Fruit fly (Drosophila melanogaster): ENCODE results near the gene CG18404.

The CG18404 gene

DNA sequence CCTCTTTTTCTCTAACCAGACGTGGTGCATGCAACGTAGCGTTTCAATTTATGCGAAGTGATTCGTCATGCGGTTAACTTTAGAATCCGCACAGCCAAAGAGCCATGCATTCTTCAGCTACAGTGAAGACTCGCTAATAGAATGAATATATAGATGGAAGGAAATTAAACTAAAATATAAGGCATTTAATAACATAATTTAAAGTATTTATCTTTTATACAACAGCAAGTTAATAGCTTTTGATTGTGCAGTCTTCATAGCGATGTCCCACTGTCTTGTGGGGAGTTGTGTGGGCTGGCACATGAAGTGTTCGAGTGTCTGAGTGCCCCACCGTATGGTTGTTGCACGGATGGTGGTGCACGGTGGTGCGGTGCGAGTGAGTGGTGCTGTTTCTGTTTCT is 12.4 kb downstream of the CG18404 start (continued):
- TF ChIP-seq CoRest (tag; optimal IDR thresholded peaks at IDR 0.05) = peak; percentile 55
- peak; percentile 31 for TF ChIP-seq CG7556 (GFP tag; optimal IDR thresholded peaks at IDR 0.05)
- peak; percentile 9 for TF ChIP-seq Camta (GFP tag; optimal IDR thresholded peaks at IDR 0.05)
- TF ChIP-seq CG42726 (GFP tag; IDR thresholded peaks at IDR 0.05; ENCODE audit: partially characterized antibody) = no peak
- TF ChIP-seq CG2889 (GFP tag; IDR thresholded peaks at IDR 0.05) = no peak
- TF ChIP-seq kay (GFP tag; optimal IDR thresholded peaks at IDR 0.05) = no peak
- TF ChIP-seq CG10366 (GFP tag; IDR thresholded peaks at IDR 0.05) = peak; percentile 68
- no peak for TF ChIP-seq disco-r (GFP tag; optimal IDR thresholded peaks at IDR 0.05)
- peak; percentile 16 for TF ChIP-seq pum (GFP tag; optimal IDR thresholded peaks at IDR 0.05)
- no peak for TF ChIP-seq CG4617 (GFP tag; optimal IDR thresholded peaks at IDR 0.05; ENCODE audit: borderline replicate concordance)
- TF ChIP-seq Fer1 (GFP tag; optimal IDR thresholded peaks at IDR 0.05) = no peak
- no peak for TF ChIP-seq CG34376 (GFP tag; optimal IDR thresholded peaks at IDR 0.05)
- no peak for TF ChIP-seq B-H1 (GFP tag; IDR thresholded peaks at IDR 0.05)
- no peak for TF ChIP-seq CG6854 (GFP tag; optimal IDR thresholded peaks at IDR 0.05)
- no peak for TF ChIP-seq cad (GFP tag; optimal IDR thresholded peaks at IDR 0.05)
- no peak for TF ChIP-seq CG11696 (GFP tag; IDR thresholded peaks at IDR 0.05)
- peak; percentile 53 for TF ChIP-seq danr (GFP tag; IDR thresholded peaks at IDR 0.05)
- no peak for TF ChIP-seq bbx (GFP tag; IDR thresholded peaks at IDR 0.05; ENCODE audit: partially characterized antibody)
- no peak for TF ChIP-seq zfh2 (GFP tag; optimal IDR thresholded peaks at IDR 0.05)
- no peak for TF ChIP-seq CG7786 (GFP tag; optimal IDR thresholded peaks at IDR 0.05)
- TF ChIP-seq Gsc (GFP tag; IDR thresholded peaks at IDR 0.05) = peak; percentile 58
- peak; percentile 67; the same call in 1 of the 3 replicates for TF ChIP-seq otp (GFP tag; IDR thresholded peaks at IDR 0.05)
- peak; percentile 63 for TF ChIP-seq CG7839 (tag; optimal IDR thresholded peaks at IDR 0.05)
- TF ChIP-seq tio (GFP tag; optimal IDR thresholded peaks at IDR 0.05) = peak; percentile 40
- no peak for TF ChIP-seq Meics (GFP tag; optimal IDR thresholded peaks at IDR 0.05)
- TF ChIP-seq her (GFP tag; optimal IDR thresholded peaks at IDR 0.05) = no peak
- no peak for TF ChIP-seq caup (GFP tag; optimal IDR thresholded peaks at IDR 0.05; ENCODE audit: severe bottlenecking)
- TF ChIP-seq Aef1 (GFP tag; IDR thresholded peaks at IDR 0.05) = 0 out of 3 replicates have a peak, but pooled peaks have one; percentile 30
- TF ChIP-seq Lhr (GFP tag; optimal IDR thresholded peaks at IDR 0.05) = peak; percentile 3
- no peak for TF ChIP-seq CG3838 (GFP tag; optimal IDR thresholded peaks at IDR 0.05)
- no peak for TF ChIP-seq CG6175 (GFP tag; IDR thresholded peaks at IDR 0.05)
- TF ChIP-seq E2f2 (GFP tag; IDR thresholded peaks at IDR 0.05) = peak; percentile 27; the same call in 1 of the 2 replicates
- TF ChIP-seq Adf1 (GFP tag; IDR thresholded peaks at IDR 0.05) = no peak
- no peak for TF ChIP-seq C15 (GFP tag; IDR thresholded peaks at IDR 0.05)
- no peak for TF ChIP-seq nerfin-2 (GFP tag; IDR thresholded peaks at IDR 0.05; ENCODE audit: partially characterized antibody)
- TF ChIP-seq CG14014 (GFP tag; IDR thresholded peaks at IDR 0.05) = no peak
- TF ChIP-seq oc (tag; optimal IDR thresholded peaks at IDR 0.05) = peak; percentile 72
- peak; percentile 15 for TF ChIP-seq CG18599 (GFP tag; optimal IDR thresholded peaks at IDR 0.05)
- no peak for TF ChIP-seq unc-4 (GFP tag; IDR thresholded peaks at IDR 0.05; ENCODE audit: partially characterized antibody)
- TF ChIP-seq CG13894 (tag; optimal IDR thresholded peaks at IDR 0.05) = no peak
- peak; percentile 38 for TF ChIP-seq CG1529 (GFP tag; optimal IDR thresholded peaks at IDR 0.05)
- TF ChIP-seq CG4404 (GFP tag; IDR thresholded peaks at IDR 0.05) = peak; percentile 53
- no peak for TF ChIP-seq zf30C (GFP tag; optimal IDR thresholded peaks at IDR 0.05)
- no peak for TF ChIP-seq Bteb2 (GFP tag; optimal IDR thresholded peaks at IDR 0.05)
- TF ChIP-seq vnd (GFP tag; IDR thresholded peaks at IDR 0.05; ENCODE audit: partially characterized antibody) = no peak
- TF ChIP-seq Pdp1 (GFP tag; optimal IDR thresholded peaks at IDR 0.05) = peak in 1 of 2 experiments; percentile 10
- peak; percentile 39 for TF ChIP-seq CG30431 (GFP tag; optimal IDR thresholded peaks at IDR 0.05)
- TF ChIP-seq CG2129 (GFP tag; IDR thresholded peaks at IDR 0.05; ENCODE audit: partially characterized antibody) = no peak
- TF ChIP-seq Mrtf (GFP tag; IDR thresholded peaks at IDR 0.05) = no peak
- no peak for TF ChIP-seq CG6683 (GFP tag; optimal IDR thresholded peaks at IDR 0.05)
- no peak for TF ChIP-seq Deaf1 (tag; optimal IDR thresholded peaks at IDR 0.05)

All from whole organism, embryonic.